Fruit fly (Drosophila melanogaster) whole organism, prepupa: ENCODE results near the gene CG8003.

Experiments
- CG16779 ChIP-seq: fragments of 200-800 bp; sonication (Bioruptor generic); optimal IDR thresholded peaks from 3 replicates; lab custom pipeline; 2017; ENCODE audit warnings: missing biosample characterization, mild to moderate bottlenecking, missing genetic modification characterization
- CG3032 ChIP-seq: fragments of 200-800 bp; optimal IDR thresholded peaks from 2 replicates; lab custom pipeline; 2019; ENCODE audit warnings: missing biosample characterization, mild to moderate bottlenecking, missing genetic modification characterization, moderate library complexity
- Gug ChIP-seq: fragments of 200-800 bp; sonication (Bioruptor generic); IDR thresholded peaks from 2 replicates; pipeline ENCODE4 v1.3.6; 2022; ENCODE audit warnings: missing biosample characterization, missing genetic modification characterization
- Hr39 ChIP-seq: fragments of 200-800 bp; sonication (Bioruptor generic); optimal IDR thresholded peaks from 2 replicates; lab custom pipeline; 2016; ENCODE audit warnings: missing biosample characterization, missing genetic modification characterization
- achi ChIP-seq: fragments of 200-800 bp; sonication (Bioruptor generic); optimal IDR thresholded peaks from 3 replicates; lab custom pipeline; 2016; ENCODE audit warnings: missing biosample characterization, missing genetic modification characterization
- net ChIP-seq: fragments of 200-800 bp; sonication (Bioruptor generic); optimal IDR thresholded peaks from 3 replicates; lab custom pipeline; 2016; ENCODE audit warnings: missing biosample characterization, missing genetic modification characterization
- topi ChIP-seq: fragments of 200-800 bp; sonication (Bioruptor generic); optimal IDR thresholded peaks from 3 replicates; lab custom pipeline; 2016; ENCODE audit warnings: missing biosample characterization, missing genetic modification characterization

DNA sequence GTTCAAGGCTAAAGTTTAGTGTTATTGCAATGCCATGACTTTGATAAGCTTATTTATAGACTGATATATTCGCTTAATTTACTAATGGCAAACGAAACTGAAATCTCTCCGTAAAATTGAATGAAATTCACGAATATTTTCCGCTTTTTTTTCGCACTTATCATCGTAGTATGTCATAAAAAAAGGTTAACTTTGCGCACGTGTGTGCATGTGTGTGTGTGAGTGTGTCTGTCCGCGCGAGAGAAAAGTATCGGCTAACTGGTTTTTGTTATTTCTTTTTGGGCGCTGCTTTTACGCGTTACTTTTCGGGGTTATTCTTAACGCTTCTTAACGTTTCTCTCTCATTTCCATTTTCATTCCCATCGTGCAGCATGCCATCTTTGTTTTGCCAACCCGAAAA lies 16.5 kb downstream of the CG8003 start:
- TF ChIP-seq CG16779, result no peak
- no peak for TF ChIP-seq net (GFP tag; lab: Kevin White, UChicago)
- no peak for TF ChIP-seq Hr39 (GFP tag; lab: Kevin White, UChicago)
- no peak for TF ChIP-seq topi (GFP tag; lab: Kevin White, UChicago)
- TF ChIP-seq CG3032 (tag; lab: Kevin White, UChicago), result no peak
- no peak for TF ChIP-seq Gug (GFP tag; lab: Robert Waterston, UW)
- no peak for TF ChIP-seq achi (GFP tag; lab: Kevin White, UChicago)
